Fruit fly (Drosophila melanogaster): ENCODE measurements around the gene Drsl2.

dm6 chr3L:3305430-3305829 lies 8.7 kb upstream of the Drsl2 start:
- TF ChIP-seq dl (GFP tag; optimal IDR thresholded peaks at IDR 0.05; ENCODE audit: insufficient read depth in 1 of 2, partially characterized antibody in 2 of 2) (no peak), Sp1 (GFP tag; optimal IDR thresholded peaks at IDR 0.05) (no peak), Hnf4 (GFP tag; optimal IDR thresholded peaks at IDR 0.05) (no peak), fru (GFP tag; optimal IDR thresholded peaks at IDR 0.05) (no peak), h (GFP tag; optimal IDR thresholded peaks at IDR 0.05) (no peak), woc (GFP tag; optimal IDR thresholded peaks at IDR 0.05) (no peak), pan (optimal IDR thresholded peaks at IDR 0.05) (no peak), Hr78 (GFP tag; optimal IDR thresholded peaks at IDR 0.05) (no peak)
